Worm (Caenorhabditis elegans): ENCODE data around the gene F59E12.8.

F59E12.8 gene

DNA sequence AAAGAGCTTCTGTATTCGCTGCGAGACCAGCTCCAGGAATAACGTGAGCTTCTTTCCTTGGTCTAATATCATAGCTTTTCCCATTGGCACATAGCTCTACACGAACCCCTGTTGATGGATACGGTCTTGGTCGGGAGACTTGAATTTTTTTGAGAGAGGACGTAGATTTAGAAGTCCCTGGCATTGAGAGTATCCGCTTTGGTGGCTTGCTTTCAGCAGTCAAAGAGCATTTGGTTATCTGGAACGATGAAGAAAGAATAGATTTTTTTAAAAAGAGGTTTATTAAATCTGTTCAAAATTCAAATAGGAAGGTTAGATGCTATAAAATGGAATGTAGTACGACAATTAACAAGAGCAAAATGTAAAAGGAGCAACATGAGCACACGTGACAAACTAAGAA, 47.0 kb downstream of the F59E12.8 start, which contains the start of gene C17G10.13:
TSS of gene C17G10.13 (minus strand) at position 101 of the 400 bp plus-strand sequence.
- TF ChIP-seq tbx-2 (tag; optimal IDR thresholded peaks at IDR 0.05) (no peak), syd-9 (tag; optimal IDR thresholded peaks at IDR 0.05) (no peak), F13H6.1 (tag; optimal IDR thresholded peaks at IDR 0.05) (no peak), unc-55 (GFP tag; optimal IDR thresholded peaks at IDR 0.05) (no peak), nfya-1 (tag; optimal IDR thresholded peaks at IDR 0.05) (no peak), C08G9.2 (tag; optimal IDR thresholded peaks at IDR 0.05) (no peak)

DNA sequence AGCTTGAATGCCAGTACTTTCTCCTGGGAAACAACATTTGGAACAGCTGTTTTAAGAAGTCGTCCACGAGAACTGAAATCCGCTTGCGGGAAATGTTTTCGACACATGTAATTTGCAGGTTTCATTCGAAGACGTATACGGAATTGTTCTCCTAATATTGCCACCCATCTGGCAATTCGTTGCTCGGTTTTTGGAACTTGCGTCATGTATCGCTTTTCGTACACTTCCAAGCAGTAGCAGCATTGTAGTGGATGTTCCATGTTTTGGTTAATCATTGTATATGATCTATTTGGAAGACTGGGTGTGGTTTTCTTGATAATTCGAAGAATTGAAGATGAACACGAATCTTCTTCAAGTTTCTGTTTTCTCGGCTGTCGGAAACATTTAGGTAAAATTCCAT, 48.9 kb downstream of the F59E12.8 start:
- TF ChIP-seq ceh-14 (tag; optimal IDR thresholded peaks at IDR 0.05) (no peak), hlh-8 (tag; optimal IDR thresholded peaks at IDR 0.05) (no peak), F13H6.1 (tag; optimal IDR thresholded peaks at IDR 0.05) (no peak)

DNA sequence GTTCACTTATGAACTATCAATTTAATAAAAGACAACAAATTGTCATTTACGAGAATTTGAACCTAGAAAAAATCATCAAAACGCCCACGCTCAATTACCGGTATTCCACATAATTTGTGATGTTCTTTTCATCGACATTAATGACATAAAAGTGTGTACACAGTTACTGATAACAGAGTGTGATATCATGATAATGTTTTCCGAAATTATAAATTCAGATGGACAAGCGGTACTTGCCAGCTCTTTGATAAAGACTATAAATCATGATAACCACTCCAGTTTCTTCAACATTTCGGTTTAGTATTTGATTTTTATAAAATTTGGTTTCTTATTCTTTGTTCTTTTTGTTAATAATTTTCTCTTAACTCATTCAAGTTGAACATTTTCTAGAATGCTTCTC, 50.9 kb downstream of the F59E12.8 start, which contains the start of gene lys-8:
TSS of gene lys-8 (plus strand) at position 391 of the 400 bp plus-strand sequence.
- TF ChIP-seq ttx-3 (tag; optimal IDR thresholded peaks at IDR 0.05): no peak
- TF ChIP-seq gmeb-2 (tag; optimal IDR thresholded peaks at IDR 0.05): no peak
- no peak for TF ChIP-seq ztf-16 (tag; optimal IDR thresholded peaks at IDR 0.05)
- TF ChIP-seq elt-2 (tag; optimal IDR thresholded peaks at IDR 0.05): peak; percentile 98
- no peak for TF ChIP-seq sox-2 (GFP tag; IDR thresholded peaks at IDR 0.05)

Measured in whole organism, late embryonic.